Fruit fly (Drosophila melanogaster) whole organism, wandering third instar larva: ENCODE results near the gene bon.

Experiments
- Abd-B ChIP-seq: fragments of >200 bp; optimal IDR thresholded peaks from 2 replicates; lab custom pipeline; 2017; ENCODE audit warnings: missing biosample characterization, missing genetic modification characterization
- CG32264 ChIP-seq: fragments of 200-800 bp; sonication (Bioruptor generic); optimal IDR thresholded peaks from 2 replicates; lab custom pipeline; 2016; ENCODE audit warnings: missing biosample characterization, missing genetic modification characterization
- CG9705 ChIP-seq: fragments of 200-800 bp; sonication (Bioruptor generic); optimal IDR thresholded peaks from 2 replicates; lab custom pipeline; 2018; ENCODE audit warnings: missing biosample characterization, mild to moderate bottlenecking, missing genetic modification characterization
- CrebA ChIP-seq: fragments of 200-800 bp; sonication (Bioruptor generic); optimal IDR thresholded peaks from 2 replicates; lab custom pipeline; 2016; ENCODE audit warnings: missing biosample characterization, mild to moderate bottlenecking, missing genetic modification characterization, borderline replicate concordance
- Dfd ChIP-seq: fragments of >200 bp; optimal IDR thresholded peaks from 2 replicates; lab custom pipeline; 2017; ENCODE audit warnings: missing biosample characterization, missing genetic modification characterization
- GATAd ChIP-seq: sonication (Bioruptor generic); optimal IDR thresholded peaks from 2 replicates; lab custom pipeline; 2016; ENCODE audit warnings: missing biosample characterization, missing genetic modification characterization
- HLH106 ChIP-seq: fragments of 200-800 bp; optimal IDR thresholded peaks from 3 replicates; lab custom pipeline; 2019; ENCODE audit warnings: missing biosample characterization, mild to moderate bottlenecking, missing genetic modification characterization, moderate library complexity
- Hnf4 ChIP-seq: fragments of 200-800 bp; sonication (Bioruptor generic); optimal IDR thresholded peaks from 2 replicates; lab custom pipeline; 2016; ENCODE audit warnings: missing biosample characterization, mild to moderate bottlenecking, missing genetic modification characterization
- Hr78 ChIP-seq: fragments of >200 bp; optimal IDR thresholded peaks from 2 replicates; lab custom pipeline; 2017; ENCODE audit warnings: missing biosample characterization, missing genetic modification characterization
- Hr83 ChIP-seq: fragments of 200-300 bp; sonication (Bioruptor generic); optimal IDR thresholded peaks from 2 replicates; lab custom pipeline; 2016; ENCODE audit warnings: missing biosample characterization, mild to moderate bottlenecking, missing genetic modification characterization, moderate library complexity; ENCODE audit not compliant: poor library complexity, severe bottlenecking
- Jra ChIP-seq: sonication (Bioruptor generic); optimal IDR thresholded peaks from 2 replicates; lab custom pipeline; 2016; ENCODE audit warnings: missing biosample characterization, missing genetic modification characterization
- Mio ChIP-seq: sonication (Bioruptor generic); optimal IDR thresholded peaks from 2 replicates; lab custom pipeline; 2016; ENCODE audit warnings: missing biosample characterization, missing genetic modification characterization
- Myc ChIP-seq: fragments of >200 bp; optimal IDR thresholded peaks from 2 replicates; lab custom pipeline; 2017
- N ChIP-seq: fragments of >200 bp; optimal IDR thresholded peaks from 2 replicates; lab custom pipeline; 2018; ENCODE audit warnings: missing biosample characterization, missing external identifiers, missing genetic modification characterization
- Sp1 ChIP-seq: fragments of 200-800 bp; sonication (Bioruptor generic); optimal IDR thresholded peaks from 3 replicates; lab custom pipeline; 2019; ENCODE audit warnings: missing biosample characterization, mild to moderate bottlenecking, missing genetic modification characterization, moderate library complexity
- Vsx2 ChIP-seq: fragments of 200-300, 225-300 bp; sonication (Bioruptor generic); optimal IDR thresholded peaks from 2 replicates; lab custom pipeline; 2018; ENCODE audit warnings: missing biosample characterization, missing genetic modification characterization; ENCODE audit not compliant: partially characterized antibody
- br ChIP-seq: fragments of 200-800 bp; sonication (Bioruptor generic); optimal IDR thresholded peaks from 2 replicates; lab custom pipeline; 2016; ENCODE audit warnings: missing biosample characterization, missing genetic modification characterization
- brk ChIP-seq: fragments of 200-800 bp; sonication (Bioruptor generic); optimal IDR thresholded peaks from 2 replicates; lab custom pipeline; 2016; ENCODE audit warnings: missing biosample characterization, mild to moderate bottlenecking, missing genetic modification characterization
- dl ChIP-seq, 2 experiments: fragments of 175-275, 200-275 bp in 1 of 2; fragments of 200-275 bp in 1 of 2; sonication (Bioruptor generic); optimal IDR thresholded peaks; lab custom pipeline; 2018; ENCODE audit warnings: mild to moderate bottlenecking in 2 of 2, missing biosample characterization in 2 of 2, missing genetic modification characterization in 2 of 2, moderate library complexity in 2 of 2; ENCODE audit not compliant: partially characterized antibody in 2 of 2, insufficient read depth in 1 of 2
- dmrt93B ChIP-seq: fragments of 200-800 bp; sonication (Bioruptor generic); optimal IDR thresholded peaks from 2 replicates; lab custom pipeline; 2018; ENCODE audit warnings: missing biosample characterization, mild to moderate bottlenecking, missing genetic modification characterization
- dsf ChIP-seq: sonication (Bioruptor generic); optimal IDR thresholded peaks from 2 replicates; lab custom pipeline; 2016; ENCODE audit warnings: missing biosample characterization, missing genetic modification characterization, borderline replicate concordance
- ey ChIP-seq: fragments of 200-800 bp; sonication (Bioruptor generic); optimal IDR thresholded peaks from 2 replicates; lab custom pipeline; 2016; ENCODE audit warnings: missing biosample characterization, missing genetic modification characterization
- foxo ChIP-seq, 2 experiments: fragments of 200-800 bp; sonication (Bioruptor generic); optimal IDR thresholded peaks; 2 replicates in 1 of 2; 3 replicates in 1 of 2; lab custom pipeline; 2016 to 2017; ENCODE audit warnings: missing biosample characterization in 2 of 2, missing genetic modification characterization in 2 of 2
- fru ChIP-seq: fragments of 200-800 bp; sonication (Bioruptor generic); optimal IDR thresholded peaks from 3 replicates; lab custom pipeline; 2016; ENCODE audit warnings: missing biosample characterization, mild to moderate bottlenecking, missing genetic modification characterization
- h ChIP-seq: fragments of 200-800 bp; sonication (Bioruptor generic); optimal IDR thresholded peaks from 3 replicates; lab custom pipeline; 2016; ENCODE audit warnings: missing biosample characterization, mild to moderate bottlenecking, missing genetic modification characterization
- lola ChIP-seq: fragments of >200 bp; optimal IDR thresholded peaks from 2 replicates; lab custom pipeline; 2017; ENCODE audit warnings: missing biosample characterization, missing genetic modification characterization
- pan ChIP-seq: fragments of >200 bp; optimal IDR thresholded peaks from 2 replicates; lab custom pipeline; 2017
- psq ChIP-seq: fragments of 200-800 bp; sonication (Bioruptor generic); optimal IDR thresholded peaks from 3 replicates; lab custom pipeline; 2017; ENCODE audit warnings: missing biosample characterization, mild to moderate bottlenecking, missing genetic modification characterization, moderate library complexity
- sage ChIP-seq: fragments of 200-800 bp; sonication (Bioruptor generic); optimal IDR thresholded peaks from 2 replicates; lab custom pipeline; 2016; ENCODE audit warnings: missing biosample characterization, mild to moderate bottlenecking, missing genetic modification characterization
- tai ChIP-seq: sonication (Bioruptor generic); optimal IDR thresholded peaks from 2 replicates; lab custom pipeline; 2016; ENCODE audit warnings: missing biosample characterization, missing genetic modification characterization
- usp ChIP-seq: fragments of >200 bp; optimal IDR thresholded peaks from 2 replicates; lab custom pipeline; 2017; ENCODE audit warnings: missing biosample characterization, missing genetic modification characterization
- woc ChIP-seq: sonication (Bioruptor generic); optimal IDR thresholded peaks from 2 replicates; lab custom pipeline; 2016; ENCODE audit warnings: missing biosample characterization, mild to moderate bottlenecking, missing genetic modification characterization

Gene bon

dm6 chr3R:20600109-20600508 is 7.2 kb downstream of the bon start:
- no peak for TF ChIP-seq psq (GFP tag; lab: Kevin White, UChicago)
- TF ChIP-seq ey (GFP tag; lab: Kevin White, UChicago): no peak
- TF ChIP-seq Myc (lab: Kevin White, UChicago): no peak
- no peak for TF ChIP-seq GATAd (GFP tag; lab: Kevin White, UChicago)
- no peak for TF ChIP-seq fru (GFP tag; lab: Kevin White, UChicago)
- no peak for TF ChIP-seq dsf (GFP tag; lab: Kevin White, UChicago)
- no peak for TF ChIP-seq lola (GFP tag; lab: Kevin White, UChicago)
- no peak for TF ChIP-seq br (GFP tag; lab: Kevin White, UChicago)
- TF ChIP-seq dl (GFP tag; optimal IDR thresholded peaks at IDR 0.05; lab: Kevin White, UChicago; ENCODE audit: insufficient read depth in 1 of 2, partially characterized antibody in 2 of 2): no peak
- TF ChIP-seq Vsx2 (GFP tag; lab: Kevin White, UChicago): no peak
- no peak for TF ChIP-seq Hnf4 (GFP tag; lab: Kevin White, UChicago)
- no peak for TF ChIP-seq Abd-B (GFP tag; lab: Kevin White, UChicago)
- TF ChIP-seq tai (GFP tag; lab: Kevin White, UChicago): no peak
- no peak for TF ChIP-seq Sp1
- no peak for TF ChIP-seq Hr78 (GFP tag; lab: Kevin White, UChicago)
- TF ChIP-seq h (GFP tag; lab: Kevin White, UChicago): no peak
- TF ChIP-seq, all 38 proteins: peak for 0

- TF ChIP-seq woc (GFP tag; lab: Kevin White, UChicago): no peak
- TF ChIP-seq usp: no peak
- TF ChIP-seq Mio (GFP tag; lab: Kevin White, UChicago): no peak
- no peak for TF ChIP-seq Hr83 (GFP tag; lab: Kevin White, UChicago)
- TF ChIP-seq brk (GFP tag; lab: Kevin White, UChicago): no peak
- no peak for TF ChIP-seq Jra
- TF ChIP-seq h (GFP tag; lab: Kevin White, UChicago): no peak
- no peak for TF ChIP-seq Myc (lab: Kevin White, UChicago)
- no peak for TF ChIP-seq sage (GFP tag; lab: Kevin White, UChicago)
- TF ChIP-seq HLH106 (tag; lab: Kevin White, UChicago): no peak
- TF ChIP-seq N: no peak
- TF ChIP-seq lola (GFP tag; lab: Kevin White, UChicago): no peak
- TF ChIP-seq ey (GFP tag; lab: Kevin White, UChicago): no peak
- no peak for TF ChIP-seq dmrt93B
- TF ChIP-seq psq (GFP tag; lab: Kevin White, UChicago): no peak
These were observed 9.7 kb downstream of the bon start for dm6 chr3R:20602599-20602998.

dm6 chr3R:20604078-20604477 is 11.1 kb downstream of the bon start:
- no peak for TF ChIP-seq ey (GFP tag; lab: Kevin White, UChicago)
- no peak for TF ChIP-seq foxo (GFP tag; optimal IDR thresholded peaks at IDR 0.05; lab: Kevin White, UChicago)
- TF ChIP-seq N: no peak
- TF ChIP-seq pan (lab: Kevin White, UChicago): no peak
- TF ChIP-seq HLH106 (tag; lab: Kevin White, UChicago): no peak
- no peak for TF ChIP-seq brk (GFP tag; lab: Kevin White, UChicago)
- TF ChIP-seq Dfd: no peak
- TF ChIP-seq CrebA (GFP tag; lab: Kevin White, UChicago): no peak
- no peak for TF ChIP-seq br (GFP tag; lab: Kevin White, UChicago)
- TF ChIP-seq CG9705: no peak
- no peak for TF ChIP-seq CG32264 (GFP tag; lab: Kevin White, UChicago)

- TF ChIP-seq CG9705 (no peak), Dfd (peak; percentile 92)
- TF ChIP-seq, all 38 proteins: peak for 1
These were observed 12.1 kb downstream of the bon start for dm6 chr3R:20605078-20605477.

dm6 chr3R:20605562-20606155 is 12.7 kb downstream of the bon start:
- TF ChIP-seq CG32264 (GFP tag; lab: Kevin White, UChicago) (no peak), lola (GFP tag; lab: Kevin White, UChicago) (no peak), Myc (lab: Kevin White, UChicago) (no peak), N (no peak), Abd-B (GFP tag; lab: Kevin White, UChicago) (no peak), Hr78 (GFP tag; lab: Kevin White, UChicago) (no peak)
